Worm (Caenorhabditis elegans) whole organism, L3 larva: ENCODE measurements around the gene Y43C5A.3.
A peak's percentile ranks its signal among the peaks of the same experiment; 100 is the strongest.

ENCODE experiments used
- R02D3.7 ChIP-seq: fragments of 150-350 bp; optimal IDR thresholded peaks from 2 replicates; lab custom pipeline; 2014; ENCODE audit warnings: missing biosample characterization, missing genetic modification characterization
- ZK546.5 ChIP-seq: sonication (generic microtip); optimal IDR thresholded peaks from 2 replicates; lab custom pipeline; 2017; ENCODE audit warnings: missing biosample characterization, missing genetic modification characterization
- aly-2 ChIP-seq: fragments of 150-350 bp; optimal IDR thresholded peaks from 2 replicates; lab custom pipeline; 2014; ENCODE audit warnings: missing biosample characterization, missing genetic modification characterization
- ama-1 ChIP-seq: fragments of 150-350 bp; optimal IDR thresholded peaks from 2 replicates; lab custom pipeline; 2018
- ceh-9 ChIP-seq: sonication (generic microtip); optimal IDR thresholded peaks from 2 replicates; lab custom pipeline; 2018; ENCODE audit warnings: missing biosample characterization, missing genetic modification characterization
- daf-12 ChIP-seq: fragments of 150-350 bp; optimal IDR thresholded peaks from 2 replicates; lab custom pipeline; 2014; ENCODE audit warnings: missing biosample characterization, missing genetic modification reagents, missing genetic modification characterization
- egl-27 ChIP-seq: sonication (generic microtip); optimal IDR thresholded peaks from 4 replicates; lab custom pipeline; 2017; ENCODE audit warnings: missing biosample characterization, missing genetic modification reagents, missing genetic modification characterization
- egl-5 ChIP-seq: fragments of 150-350 bp; optimal IDR thresholded peaks from 2 replicates; lab custom pipeline; 2017; ENCODE audit warnings: missing biosample characterization, missing genetic modification reagents, missing genetic modification characterization, inconsistent platforms
- elt-1 ChIP-seq: fragments of 150-350 bp; optimal IDR thresholded peaks from 2 replicates; lab custom pipeline; 2014; ENCODE audit warnings: missing biosample characterization, missing genetic modification characterization
- elt-3 ChIP-seq, 3 experiments: fragments of 150-350 bp in 1 of 3; sonication (generic microtip) in 2 of 3; optimal IDR thresholded peaks; 2 replicates in 2 of 3; 4 replicates in 1 of 3; lab custom pipeline; 2014 to 2017; ENCODE audit warnings: missing biosample characterization in 3 of 3, missing genetic modification characterization in 3 of 3
- fkh-10 ChIP-seq: sonication (generic microtip); optimal IDR thresholded peaks from 2 replicates; lab custom pipeline; 2017; ENCODE audit warnings: missing biosample characterization, missing genetic modification reagents, missing genetic modification characterization
- fkh-2 ChIP-seq: fragments of 150-350 bp; optimal IDR thresholded peaks from 2 replicates; lab custom pipeline; 2014; ENCODE audit warnings: missing biosample characterization, missing genetic modification reagents, missing genetic modification characterization
- fos-1 ChIP-seq: fragments of 150-350 bp; optimal IDR thresholded peaks from 2 replicates; lab custom pipeline; 2014; ENCODE audit warnings: missing biosample characterization, missing genetic modification characterization
- hmg-11 ChIP-seq: sonication (generic microtip); optimal IDR thresholded peaks from 2 replicates; lab custom pipeline; 2016; ENCODE audit warnings: missing genetic modification characterization, missing compliant biosample characterization
- lin-15B ChIP-seq: fragments of 150-350 bp; optimal IDR thresholded peaks from 2 replicates; lab custom pipeline; 2014; ENCODE audit warnings: missing biosample characterization, missing genetic modification characterization
- lsy-12 ChIP-seq: sonication (generic microtip); optimal IDR thresholded peaks from 2 replicates; lab custom pipeline; 2016; ENCODE audit warnings: mild to moderate bottlenecking, missing genetic modification characterization, missing compliant biosample characterization
- mdl-1 ChIP-seq: fragments of 150-350 bp; optimal IDR thresholded peaks from 2 replicates; lab custom pipeline; 2014; ENCODE audit warnings: missing biosample characterization, missing genetic modification characterization
- mml-1 ChIP-seq: fragments of 150-350 bp; sonication (generic microtip); optimal IDR thresholded peaks from 3 replicates; lab custom pipeline; 2014; ENCODE audit warnings: missing biosample characterization, missing genetic modification characterization
- nhr-11 ChIP-seq: fragments of 150-350 bp; optimal IDR thresholded peaks from 2 replicates; lab custom pipeline; 2014; ENCODE audit warnings: missing biosample characterization, missing genetic modification characterization
- nhr-12 ChIP-seq: fragments of 150-350 bp; optimal IDR thresholded peaks from 2 replicates; lab custom pipeline; 2014; ENCODE audit warnings: missing biosample characterization, missing genetic modification characterization
- nhr-23 ChIP-seq: fragments of 150-350 bp; optimal IDR thresholded peaks from 2 replicates; lab custom pipeline; 2014; ENCODE audit warnings: missing biosample characterization, missing genetic modification reagents, missing genetic modification characterization
- nhr-237 ChIP-seq: fragments of 150-350 bp; optimal IDR thresholded peaks from 2 replicates; lab custom pipeline; 2014; ENCODE audit warnings: missing biosample characterization, missing genetic modification characterization
- nhr-25 ChIP-seq: sonication (generic microtip); optimal IDR thresholded peaks from 2 replicates; lab custom pipeline; 2017; ENCODE audit warnings: missing biosample characterization, missing genetic modification characterization
- nhr-28 ChIP-seq: fragments of 150-350 bp; optimal IDR thresholded peaks from 2 replicates; lab custom pipeline; 2014; ENCODE audit warnings: missing biosample characterization, missing genetic modification characterization
- nhr-43 ChIP-seq: sonication (generic microtip); optimal IDR thresholded peaks from 2 replicates; lab custom pipeline; 2016; ENCODE audit warnings: mild to moderate bottlenecking, missing genetic modification characterization, missing compliant biosample characterization; ENCODE audit not compliant: poor library complexity, severe bottlenecking
- nhr-67 ChIP-seq: fragments of 150-350 bp; optimal IDR thresholded peaks from 2 replicates; lab custom pipeline; 2014; ENCODE audit warnings: missing biosample characterization, missing genetic modification characterization
- nhr-77 ChIP-seq: fragments of 150-350 bp; optimal IDR thresholded peaks from 2 replicates; lab custom pipeline; 2014; ENCODE audit warnings: missing biosample characterization, missing genetic modification characterization
- pha-4 ChIP-seq: fragments of 150-350 bp; optimal IDR thresholded peaks from 2 replicates; lab custom pipeline; 2014; ENCODE audit warnings: missing biosample characterization, missing genetic modification reagents, missing genetic modification characterization
- pqm-1 ChIP-seq: fragments of 150-350 bp; optimal IDR thresholded peaks from 2 replicates; lab custom pipeline; 2017; ENCODE audit warnings: missing biosample characterization, missing genetic modification characterization, inconsistent platforms
- skn-1 ChIP-seq: fragments of 150-350 bp; optimal IDR thresholded peaks from 2 replicates; lab custom pipeline; 2014; ENCODE audit warnings: missing biosample characterization, missing genetic modification characterization
- snpc-4 ChIP-seq: fragments of 150-350 bp; optimal IDR thresholded peaks from 2 replicates; lab custom pipeline; 2014; ENCODE audit warnings: missing biosample characterization, missing genetic modification characterization
- unc-62 ChIP-seq: fragments of 150-350 bp; sonication (generic microtip); optimal IDR thresholded peaks from 4 replicates; lab custom pipeline; 2014; ENCODE audit warnings: missing biosample characterization, missing genetic modification reagents, missing genetic modification characterization
- zag-1 ChIP-seq: fragments of 150-350 bp; optimal IDR thresholded peaks from 2 replicates; lab custom pipeline; 2014; ENCODE audit warnings: missing biosample characterization, missing genetic modification characterization
- ztf-11 ChIP-seq: fragments of 150-350 bp; optimal IDR thresholded peaks from 2 replicates; lab custom pipeline; 2014; ENCODE audit warnings: missing biosample characterization, missing genetic modification characterization
- ztf-4 ChIP-seq: fragments of 150-350 bp; optimal IDR thresholded peaks from 2 replicates; lab custom pipeline; 2014; ENCODE audit warnings: missing biosample characterization, missing genetic modification characterization

Gene Y43C5A.3

ce11 chrIV:10295084-10295483 is 21.2 kb downstream of the Y43C5A.3 start, which contains the start of gene R09E10.13:
Gene R09E10.13 (minus strand): TSS chrIV:10295144.
- peak; percentile 79 for TF ChIP-seq nhr-25 (tag; lab: Kevin White, UChicago)
- peak; percentile 71 for TF ChIP-seq nhr-43 (tag; lab: Kevin White, UChicago)
- peak; percentile 2 for TF ChIP-seq nhr-23 (tag; lab: Kevin White, UChicago)
- TF ChIP-seq ztf-4 (tag; lab: Kevin White, UChicago), result no peak

- TF ChIP-seq ceh-9 (no peak), nhr-25 (tag; lab: Kevin White, UChicago) (no peak), nhr-12 (tag; lab: Kevin White, UChicago) (no peak), skn-1 (no peak), elt-3 (tag; optimal IDR thresholded peaks at IDR 0.05; lab: Kevin White, UChicago) (no peak), nhr-11 (no peak), nhr-67 (tag; lab: Kevin White, UChicago) (no peak), ama-1 (no peak), pha-4 (tag; lab: Kevin White, UChicago) (no peak)
Observed at ce11 chrIV:10296036-10296435, 22.2 kb downstream of the Y43C5A.3 start.

- TF ChIP-seq ama-1 (no peak), ZK546.5 (tag; lab: Kevin White, UChicago) (no peak), mml-1 (tag; lab: Kevin White, UChicago) (no peak), hmg-11 (no peak), fkh-2 (tag; lab: Kevin White, UChicago) (no peak), elt-1 (tag; lab: Kevin White, UChicago) (no peak), snpc-4 (no peak), unc-62 (no peak), lsy-12 (tag; lab: Kevin White, UChicago) (no peak), nhr-28 (tag; lab: Kevin White, UChicago) (no peak), nhr-77 (tag; lab: Kevin White, UChicago) (no peak), fkh-10 (GFP tag; lab: Kevin White, UChicago) (no peak), daf-12 (tag; lab: Kevin White, UChicago) (no peak), egl-27 (tag; lab: Kevin White, UChicago) (no peak), nhr-43 (tag; lab: Kevin White, UChicago) (no peak), nhr-11 (no peak), lin-15B (tag; lab: Kevin White, UChicago) (no peak), nhr-237 (tag; lab: Kevin White, UChicago) (no peak), ztf-11 (tag; lab: Kevin White, UChicago) (no peak), fos-1 (tag; lab: Kevin White, UChicago) (no peak)
Observed at ce11 chrIV:10302203-10302602, 28.4 kb downstream of the Y43C5A.3 start, which contains the start of gene R09E10.5. Gene R09E10.5 (minus strand): TSS chrIV:10302303.

- TF ChIP-seq fkh-10 (GFP tag; lab: Kevin White, UChicago) (no peak), ama-1 (no peak), mml-1 (tag; lab: Kevin White, UChicago) (no peak), R02D3.7 (tag; lab: Kevin White, UChicago) (no peak), pqm-1 (tag; lab: Kevin White, UChicago) (no peak), mdl-1 (tag; lab: Kevin White, UChicago) (no peak), egl-5 (tag; lab: Kevin White, UChicago) (no peak), elt-3 (tag; optimal IDR thresholded peaks at IDR 0.05; lab: Kevin White, UChicago) (no peak), pha-4 (tag; lab: Kevin White, UChicago) (no peak), nhr-237 (tag; lab: Kevin White, UChicago) (no peak), daf-12 (tag; lab: Kevin White, UChicago) (no peak), lsy-12 (tag; lab: Kevin White, UChicago) (no peak), nhr-43 (tag; lab: Kevin White, UChicago) (no peak), aly-2 (tag; lab: Kevin White, UChicago) (no peak)
Observed at ce11 chrIV:10304383-10304782, 30.5 kb downstream of the Y43C5A.3 start.

- TF ChIP-seq zag-1 (tag; lab: Kevin White, UChicago) (no peak), mml-1 (tag; lab: Kevin White, UChicago) (no peak), nhr-25 (tag; lab: Kevin White, UChicago) (no peak), egl-27 (tag; lab: Kevin White, UChicago) (no peak), hmg-11 (no peak), egl-5 (tag; lab: Kevin White, UChicago) (no peak)
Observed at ce11 chrIV:10310329-10310728, 36.5 kb downstream of the Y43C5A.3 start, which contains the start of gene R09E10.8. Gene R09E10.8 (minus strand): TSS chrIV:10310429.
